Fruit fly (Drosophila melanogaster): ENCODE measurements around the gene Arr1.

- TF ChIP-seq CG8478 (optimal IDR thresholded peaks at IDR 0.05): no peak
- no peak for TF ChIP-seq usp (GFP tag; optimal IDR thresholded peaks at IDR 0.05)
- no peak for TF ChIP-seq psq (optimal IDR thresholded peaks at IDR 0.05)
Measured at dm6 chr2L:18091705-18092104, 13.6 kb downstream of the Arr1 start.

Measured in whole organism.